Fruit fly (Drosophila melanogaster) whole organism, adult: ENCODE measurements around the gene Cht7.

Experiments used
- CG12768 ChIP-seq: fragments of 200-800 bp; sonication (Bioruptor generic); optimal IDR thresholded peaks from 2 replicates; lab custom pipeline; 2017; ENCODE audit warnings: missing biosample characterization, missing genetic modification characterization, mild to moderate bottlenecking, moderate library complexity, missing genetic modification reagents
- CG14711 ChIP-seq: fragments of 200-800 bp; sonication (Bioruptor generic); optimal IDR thresholded peaks from 2 replicates; lab custom pipeline; 2018; ENCODE audit warnings: missing biosample characterization, mild to moderate bottlenecking, missing genetic modification characterization, moderate library complexity
- CG1620 ChIP-seq: fragments of 200-800 bp; sonication (Bioruptor generic); optimal IDR thresholded peaks from 2 replicates; lab custom pipeline; 2016; ENCODE audit warnings: missing biosample characterization, missing genetic modification characterization
- CG7045 ChIP-seq: fragments of 200-800 bp; sonication (Bioruptor generic); optimal IDR thresholded peaks from 2 replicates; lab custom pipeline; 2017; ENCODE audit warnings: missing biosample characterization, mild to moderate bottlenecking, missing genetic modification characterization
- Clk ChIP-seq: fragments of 200-800 bp; sonication (Bioruptor generic); optimal IDR thresholded peaks from 2 replicates; lab custom pipeline; 2017; ENCODE audit warnings: missing biosample characterization, missing genetic modification characterization
- Hr96 ChIP-seq: fragments of 200-800 bp; sonication (Bioruptor generic); optimal IDR thresholded peaks from 2 replicates; lab custom pipeline; 2016; ENCODE audit warnings: missing biosample characterization, missing genetic modification characterization
- Mnt ChIP-seq: fragments of 200-800 bp; sonication (Bioruptor generic); optimal IDR thresholded peaks from 2 replicates; lab custom pipeline; 2016; ENCODE audit warnings: missing biosample characterization, mild to moderate bottlenecking, missing genetic modification characterization
- bab1 ChIP-seq: fragments of 200-800 bp; sonication (Bioruptor generic); optimal IDR thresholded peaks from 3 replicates; lab custom pipeline; 2019; ENCODE audit warnings: missing biosample characterization, mild to moderate bottlenecking, missing genetic modification characterization, moderate library complexity
- cic ChIP-seq: fragments of 200-800 bp; sonication (Bioruptor generic); optimal IDR thresholded peaks from 2 replicates; lab custom pipeline; 2017; ENCODE audit warnings: missing biosample characterization, mild to moderate bottlenecking, missing genetic modification characterization, moderate library complexity
- tj ChIP-seq: fragments of 200-800 bp; sonication (Bioruptor generic); optimal IDR thresholded peaks from 3 replicates; lab custom pipeline; 2017; ENCODE audit warnings: missing biosample characterization, mild to moderate bottlenecking, missing genetic modification characterization, moderate library complexity
- toe ChIP-seq: fragments of 200-800 bp; sonication (Bioruptor generic); optimal IDR thresholded peaks from 2 replicates; lab custom pipeline; 2016; ENCODE audit warnings: missing biosample characterization, missing genetic modification characterization

DNA sequence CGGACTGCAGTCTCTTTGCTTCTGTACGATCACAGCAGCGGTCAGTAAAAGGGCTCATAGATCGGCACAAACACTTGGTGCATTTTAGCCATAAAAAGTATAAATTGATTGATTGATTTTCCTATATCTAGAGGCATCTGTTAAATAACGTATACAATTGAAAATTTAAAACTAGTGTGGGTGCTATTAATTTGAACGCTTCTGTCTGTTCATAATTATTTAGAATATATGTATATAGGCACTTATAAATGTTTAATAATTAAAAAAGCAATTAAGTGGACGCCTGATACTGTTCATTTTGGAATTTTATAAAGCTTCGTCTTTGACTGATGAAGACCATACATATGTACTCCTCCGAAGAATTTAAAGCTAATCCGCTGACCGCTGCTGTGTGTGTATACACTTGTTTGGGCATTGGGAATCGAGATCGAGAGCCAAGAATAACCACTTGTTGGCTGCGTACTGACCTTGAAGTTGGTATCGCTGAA is 61.5 kb downstream of the Cht7 start:
- TF ChIP-seq tj (GFP tag; lab: Kevin White, UChicago), result no peak
- peak; percentile 51 for TF ChIP-seq bab1 (GFP tag; lab: Kevin White, UChicago)
- peak; percentile 56 for TF ChIP-seq CG14711 (tag; lab: Kevin White, UChicago)
- no peak for TF ChIP-seq Mnt (GFP tag; lab: Kevin White, UChicago)
- peak; percentile 29 for TF ChIP-seq CG12768 (GFP tag; lab: Kevin White, UChicago)
- TF ChIP-seq cic (GFP tag; lab: Kevin White, UChicago), result peak; percentile 8
- peak; percentile 28 for TF ChIP-seq CG7045 (GFP tag; lab: Kevin White, UChicago)
- no peak for TF ChIP-seq Hr96
- no peak for TF ChIP-seq CG1620 (GFP tag; lab: Kevin White, UChicago)
- TF ChIP-seq toe (GFP tag; lab: Kevin White, UChicago), result no peak
- TF ChIP-seq Clk (GFP tag; lab: Kevin White, UChicago), result no peak
